Worm (Caenorhabditis elegans) whole organism, L4/young adult: Measurements from ENCODE around the gene C02F5.3.

Experiments
- W03F9.2 ChIP-seq: fragments of 150-350 bp; optimal IDR thresholded peaks from 2 replicates; lab custom pipeline; 2014; ENCODE audit warnings: missing biosample characterization, missing genetic modification characterization
- him-1 ChIP-seq: sonication (generic microtip); optimal IDR thresholded peaks from 2 replicates; lab custom pipeline; 2016; ENCODE audit warnings: missing genotype, missing genetic modification reagents, missing genetic modification characterization, missing compliant biosample characterization

- TF ChIP-seq W03F9.2 (tag; lab: Kevin White, UChicago) = no peak
- TF ChIP-seq him-1 (tag; lab: Kevin White, UChicago) = no peak
Observed at ce11 chrIII:8275871-8276270, 30.2 kb downstream of the C02F5.3 start, which contains the start of gene clec-160.
